Fruit fly (Drosophila melanogaster): Measurements from ENCODE around the gene CG12994.

The CG12994 gene

DNA sequence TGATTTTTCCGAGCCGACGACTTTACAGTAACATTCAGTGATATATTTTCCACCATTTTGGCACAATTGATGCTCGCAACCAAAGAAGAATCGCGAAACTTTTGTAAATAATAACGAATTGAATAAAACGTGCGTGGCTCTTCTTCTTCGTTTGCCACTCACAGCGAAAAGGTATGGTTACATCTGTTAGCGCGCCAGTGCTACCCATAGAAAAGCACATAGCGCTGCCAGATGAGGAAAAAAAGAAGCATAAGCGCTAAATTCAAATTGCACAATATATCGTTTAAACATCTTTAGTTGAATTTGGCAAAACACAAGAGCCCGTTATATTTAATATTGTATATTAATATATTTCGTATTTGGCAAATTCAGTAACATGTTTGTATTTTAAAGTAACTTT is 21.8 kb downstream of the CG12994 start, which contains the start of gene CG8611 (continued):
- TF ChIP-seq Sox100B (GFP tag; optimal IDR thresholded peaks at IDR 0.05) = no peak
- peak; percentile 31 for TF ChIP-seq MESR4 (GFP tag; optimal IDR thresholded peaks at IDR 0.05)
- TF ChIP-seq CG11504 (tag; optimal IDR thresholded peaks at IDR 0.05) = no peak
- no peak for TF ChIP-seq ase (GFP tag; IDR thresholded peaks at IDR 0.05)
- no peak for TF ChIP-seq emc (GFP tag; optimal IDR thresholded peaks at IDR 0.05)
- TF ChIP-seq Sry-δ (GFP tag; optimal IDR thresholded peaks at IDR 0.05) = peak; percentile 26
- no peak for TF ChIP-seq CG10274 (GFP tag; optimal IDR thresholded peaks at IDR 0.05)
- no peak for TF ChIP-seq Lpt (GFP tag; optimal IDR thresholded peaks at IDR 0.05)
- TF ChIP-seq Gsc (GFP tag; IDR thresholded peaks at IDR 0.05) = no peak
- no peak for TF ChIP-seq Aef1 (GFP tag; IDR thresholded peaks at IDR 0.05)
- TF ChIP-seq wor (GFP tag; IDR thresholded peaks at IDR 0.05) = no peak
- TF ChIP-seq kay (GFP tag; optimal IDR thresholded peaks at IDR 0.05) = no peak
- TF ChIP-seq Gug (GFP tag; IDR thresholded peaks at IDR 0.05) = no peak
- no peak for TF ChIP-seq CG9437 (GFP tag; optimal IDR thresholded peaks at IDR 0.05)
- TF ChIP-seq Doc2 (GFP tag; IDR thresholded peaks at IDR 0.05) = no peak
- no peak for TF ChIP-seq CG34376 (GFP tag; optimal IDR thresholded peaks at IDR 0.05)
- no peak for TF ChIP-seq seq (GFP tag; IDR thresholded peaks at IDR 0.05)
- no peak for TF ChIP-seq Usf (GFP tag; optimal IDR thresholded peaks at IDR 0.05)
- peak; percentile 58 for TF ChIP-seq BEAF-32 (GFP tag; optimal IDR thresholded peaks at IDR 0.05)
- no peak for TF ChIP-seq cad (GFP tag; optimal IDR thresholded peaks at IDR 0.05)
- no peak for TF ChIP-seq jing (GFP tag; optimal IDR thresholded peaks at IDR 0.05)
- peak; percentile 89 for TF ChIP-seq Myb (GFP tag; optimal IDR thresholded peaks at IDR 0.05)
- no peak for TF ChIP-seq CG3407 (GFP tag; optimal IDR thresholded peaks at IDR 0.05)
- no peak for TF ChIP-seq Fer3 (tag; optimal IDR thresholded peaks at IDR 0.05)
- TF ChIP-seq CG12391 (tag; optimal IDR thresholded peaks at IDR 0.05) = no peak
- peak; percentile 86 for TF ChIP-seq stwl (tag; optimal IDR thresholded peaks at IDR 0.05)
- TF ChIP-seq zen2 (GFP tag; IDR thresholded peaks at IDR 0.05; ENCODE audit: partially characterized antibody) = no peak
- TF ChIP-seq CG3838 (GFP tag; optimal IDR thresholded peaks at IDR 0.05) = no peak
- TF ChIP-seq dati (GFP tag; IDR thresholded peaks at IDR 0.05) = no peak
- TF ChIP-seq Oli (tag; optimal IDR thresholded peaks at IDR 0.05) = no peak
- TF ChIP-seq nerfin-2 (GFP tag; IDR thresholded peaks at IDR 0.05; ENCODE audit: partially characterized antibody) = no peak
- no peak for TF ChIP-seq sd (tag; optimal IDR thresholded peaks at IDR 0.05)
- peak; percentile 55 for TF ChIP-seq amos (GFP tag; IDR thresholded peaks at IDR 0.05; ENCODE audit: partially characterized antibody)
- TF ChIP-seq CG1024 (GFP tag; IDR thresholded peaks at IDR 0.05) = no peak
- no peak for TF ChIP-seq stc (GFP tag; IDR thresholded peaks at IDR 0.05)
- no peak for TF ChIP-seq tup (GFP tag; optimal IDR thresholded peaks at IDR 0.05)
- no peak for TF ChIP-seq repo (GFP tag; optimal IDR thresholded peaks at IDR 0.05)
- no peak for TF ChIP-seq CG33557 (GFP tag; optimal IDR thresholded peaks at IDR 0.05)
- TF ChIP-seq en (GFP tag; optimal IDR thresholded peaks at IDR 0.05) = no peak
- TF ChIP-seq CG3726 (GFP tag; IDR thresholded peaks at IDR 0.05) = no peak
- TF ChIP-seq Lhr (GFP tag; optimal IDR thresholded peaks at IDR 0.05) = peak; percentile 87
- no peak for TF ChIP-seq corto (GFP tag; optimal IDR thresholded peaks at IDR 0.05)
- no peak for TF ChIP-seq CG12155 (GFP tag; optimal IDR thresholded peaks at IDR 0.05)
- TF ChIP-seq schlank (tag; optimal IDR thresholded peaks at IDR 0.05) = no peak
- no peak for TF ChIP-seq CG10366 (GFP tag; IDR thresholded peaks at IDR 0.05)
- no peak for TF ChIP-seq CG7357 (GFP tag; IDR thresholded peaks at IDR 0.05)
- TF ChIP-seq cas (GFP tag; IDR thresholded peaks at IDR 0.05) = no peak
- TF ChIP-seq Ets65A (GFP tag) = no peak
- TF ChIP-seq Dll (GFP tag; IDR thresholded peaks at IDR 0.05; ENCODE audit: partially characterized antibody) = peak; percentile 26; the same call in 1 of the 4 replicates
- TF ChIP-seq CG7271 (tag; optimal IDR thresholded peaks at IDR 0.05) = no peak
- TF ChIP-seq crc (GFP tag; optimal IDR thresholded peaks at IDR 0.05) = no peak
- TF ChIP-seq Med (GFP tag) = peak; percentile 73
